Worm (Caenorhabditis elegans): Measurements from ENCODE around the gene ifg-1.

DNA sequence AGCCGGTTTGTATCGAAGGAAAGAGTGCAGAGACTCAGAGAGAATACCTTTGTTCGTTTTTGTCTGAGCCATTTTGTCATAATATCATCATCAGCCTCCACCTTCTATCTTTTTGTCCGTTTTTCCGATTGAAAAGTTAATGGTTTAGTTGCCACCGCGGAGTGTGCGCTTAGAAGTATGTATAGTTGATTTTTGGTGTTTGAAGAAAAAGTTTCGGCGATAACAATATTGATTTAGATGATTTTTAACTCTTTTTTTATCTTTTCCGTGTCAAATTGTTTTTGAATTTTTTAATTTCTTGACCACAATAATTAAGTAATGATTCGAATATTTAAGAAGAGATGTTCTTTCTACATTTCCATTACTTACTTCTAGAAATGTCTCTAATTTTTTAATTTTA lies 11.4 kb upstream of the ifg-1 start:
- TF ChIP-seq T22C8.4 (GFP tag; IDR thresholded peaks at IDR 0.05) (no peak), flt-1 (GFP tag; IDR thresholded peaks at IDR 0.05) (no peak), ztf-23 (GFP tag; IDR thresholded peaks at IDR 0.05) (no peak), cog-1 (tag; optimal IDR thresholded peaks at IDR 0.05) (no peak), klf-2 (GFP tag; conservative IDR thresholded peaks at IDR 0.05) (no peak), ztf-29 (GFP tag; IDR thresholded peaks at IDR 0.05) (no peak), med-1 (GFP tag; optimal IDR thresholded peaks at IDR 0.05; ENCODE audit: insufficient read depth) (no peak), tab-1 (GFP tag; IDR thresholded peaks at IDR 0.05) (no peak), ref-1 (GFP tag; conservative IDR thresholded peaks at IDR 0.05) (no peak)

Data from whole organism, midembryonic.